Worm (Caenorhabditis elegans) whole organism, L1 larva: ENCODE results near the gene srh-71.

Experiments
- C04F5.9 ChIP-seq: sonication (generic microtip); optimal IDR thresholded peaks from 2 replicates; lab custom pipeline; 2016; ENCODE audit warnings: missing genetic modification characterization, missing compliant biosample characterization
- Y116A8C.19 ChIP-seq: sonication (generic microtip); optimal IDR thresholded peaks from 2 replicates; lab custom pipeline; 2016; ENCODE audit warnings: missing compliant biosample characterization, missing genetic modification characterization, borderline replicate concordance
- dpl-1 ChIP-seq, 3 experiments: fragments of 150-350 bp in 2 of 3; sonication (generic microtip) in 1 of 3; optimal IDR thresholded peaks; 2 replicates each; lab custom pipeline; 2014 to 2017; ENCODE audit warnings: missing biosample characterization in 3 of 3, missing genetic modification characterization in 3 of 3, missing genetic modification reagents in 3 of 3
- elt-3 ChIP-seq, 6 experiments: fragments of 150-350 bp in 1 of 6; sonication (generic microtip); optimal IDR thresholded peaks; 2 replicates each; lab custom pipeline; 2017 to 2018; ENCODE audit warnings: missing biosample characterization in 6 of 6, missing genetic modification characterization in 6 of 6, inconsistent platforms in 1 of 6
- fkh-10 ChIP-seq: sonication (generic microtip); optimal IDR thresholded peaks from 2 replicates; lab custom pipeline; 2017; ENCODE audit warnings: missing biosample characterization, missing genetic modification reagents, missing genetic modification characterization
- lin-13 ChIP-seq: fragments of 150-350 bp; optimal IDR thresholded peaks from 2 replicates; lab custom pipeline; 2014; ENCODE audit warnings: missing biosample characterization, missing genetic modification reagents, missing genetic modification characterization
- lin-15B ChIP-seq: fragments of 150-350 bp; sonication (generic microtip); optimal IDR thresholded peaks from 3 replicates; lab custom pipeline; 2014; ENCODE audit warnings: missing biosample characterization, missing genetic modification characterization
- mep-1 ChIP-seq: fragments of 150-350 bp; optimal IDR thresholded peaks from 2 replicates; lab custom pipeline; 2014; ENCODE audit warnings: missing biosample characterization, missing genetic modification characterization
- nhr-11 ChIP-seq: fragments of 150-350 bp; optimal IDR thresholded peaks from 2 replicates; lab custom pipeline; 2014; ENCODE audit warnings: missing biosample characterization, missing genetic modification characterization
- zag-1 ChIP-seq: fragments of 150-350 bp; optimal IDR thresholded peaks from 2 replicates; lab custom pipeline; 2014; ENCODE audit warnings: missing biosample characterization, missing genetic modification characterization

ce11 chrII:3172176-3172575 is 48.9 kb downstream of the srh-71 start, which contains the start of gene Y27F2A.10:
- no peak for TF ChIP-seq C04F5.9 (tag; lab: Kevin White, UChicago)
- no peak for TF ChIP-seq zag-1 (tag; lab: Kevin White, UChicago)
- no peak for TF ChIP-seq dpl-1 (GFP tag; optimal IDR thresholded peaks at IDR 0.05; lab: Kevin White, UChicago)
- TF ChIP-seq fkh-10: no peak
- TF ChIP-seq lin-15B (tag; lab: Kevin White, UChicago): no peak
- no peak for TF ChIP-seq mep-1
- TF ChIP-seq elt-3 (tag; optimal IDR thresholded peaks at IDR 0.05; lab: Kevin White, UChicago): no peak
- TF ChIP-seq Y116A8C.19 (tag; lab: Kevin White, UChicago): no peak
- no peak for TF ChIP-seq nhr-11 (tag; lab: Kevin White, UChicago)
- no peak for TF ChIP-seq lin-13 (GFP tag; lab: Kevin White, UChicago)
